Fruit fly (Drosophila melanogaster): ENCODE data around the gene Dyrk2.
A peak's percentile ranks its signal among the peaks of the same experiment; 100 is the strongest.

The Dyrk2 gene

dm6 chr2L:14252271-14252870 lies 18.4 kb upstream of the Dyrk2 start:
- TF ChIP-seq CG11617 (GFP tag; optimal IDR thresholded peaks at IDR 0.05) (no peak), Crg-1 (GFP tag; optimal IDR thresholded peaks at IDR 0.05) (no peak), Clk (GFP tag; optimal IDR thresholded peaks at IDR 0.05) (no peak), toe (GFP tag; optimal IDR thresholded peaks at IDR 0.05) (no peak), tj (GFP tag; optimal IDR thresholded peaks at IDR 0.05) (no peak), CG33017 (tag; optimal IDR thresholded peaks at IDR 0.05) (no peak), pad (GFP tag; optimal IDR thresholded peaks at IDR 0.05) (no peak), CG5204 (GFP tag; optimal IDR thresholded peaks at IDR 0.05) (no peak), Mnt (GFP tag; optimal IDR thresholded peaks at IDR 0.05) (no peak), CG7101 (tag; optimal IDR thresholded peaks at IDR 0.05) (no peak), cic (GFP tag; optimal IDR thresholded peaks at IDR 0.05) (no peak), ovo (GFP tag; optimal IDR thresholded peaks at IDR 0.05) (no peak), CG12768 (GFP tag; optimal IDR thresholded peaks at IDR 0.05) (no peak), CG14711 (tag; optimal IDR thresholded peaks at IDR 0.05) (peak; percentile 1), Hr96 (GFP tag; optimal IDR thresholded peaks at IDR 0.05) (no peak), kay (GFP tag; ENCODE audit: borderline replicate concordance) (peak; percentile 53), CG7045 (GFP tag; optimal IDR thresholded peaks at IDR 0.05) (no peak), cnc (optimal IDR thresholded peaks at IDR 0.05) (no peak), bab1 (GFP tag; optimal IDR thresholded peaks at IDR 0.05) (peak; percentile 11)

- no peak for TF ChIP-seq ovo (GFP tag; optimal IDR thresholded peaks at IDR 0.05)
- no peak for TF ChIP-seq CG1620 (GFP tag; optimal IDR thresholded peaks at IDR 0.05)
- TF ChIP-seq tj (GFP tag; optimal IDR thresholded peaks at IDR 0.05) = peak; percentile 73
- no peak for TF ChIP-seq CG7045 (GFP tag; optimal IDR thresholded peaks at IDR 0.05)
- TF ChIP-seq CG11617 (GFP tag; optimal IDR thresholded peaks at IDR 0.05) = no peak
- TF ChIP-seq Clk (GFP tag; optimal IDR thresholded peaks at IDR 0.05) = no peak
- no peak for TF ChIP-seq kay (GFP tag; ENCODE audit: borderline replicate concordance)
Measured at dm6 chr2L:14251806-14252205, 17.9 kb upstream of the Dyrk2 start.

- TF ChIP-seq CG7045 (GFP tag; optimal IDR thresholded peaks at IDR 0.05) (no peak), CG14711 (tag; optimal IDR thresholded peaks at IDR 0.05) (no peak), CG7101 (tag; optimal IDR thresholded peaks at IDR 0.05) (no peak), tj (GFP tag; optimal IDR thresholded peaks at IDR 0.05) (no peak), CG12768 (GFP tag; optimal IDR thresholded peaks at IDR 0.05) (no peak), toe (GFP tag; optimal IDR thresholded peaks at IDR 0.05) (no peak), Clk (GFP tag; optimal IDR thresholded peaks at IDR 0.05) (no peak), Hr96 (GFP tag; optimal IDR thresholded peaks at IDR 0.05) (no peak), cic (GFP tag; optimal IDR thresholded peaks at IDR 0.05) (no peak)
Measured at dm6 chr2L:14247853-14248252, 13.9 kb upstream of the Dyrk2 start.

- no peak for TF ChIP-seq CG33017 (tag; optimal IDR thresholded peaks at IDR 0.05)
- no peak for TF ChIP-seq CG7101 (tag; optimal IDR thresholded peaks at IDR 0.05)
- no peak for TF ChIP-seq kay (GFP tag; ENCODE audit: borderline replicate concordance)
- no peak for TF ChIP-seq CG14711 (tag; optimal IDR thresholded peaks at IDR 0.05)
- no peak for TF ChIP-seq pad (GFP tag; optimal IDR thresholded peaks at IDR 0.05)
- no peak for TF ChIP-seq ovo (GFP tag; optimal IDR thresholded peaks at IDR 0.05)
- TF ChIP-seq bab1 (GFP tag; optimal IDR thresholded peaks at IDR 0.05) = no peak
- TF ChIP-seq CG7045 (GFP tag; optimal IDR thresholded peaks at IDR 0.05) = no peak
- TF ChIP-seq CG5204 (GFP tag; optimal IDR thresholded peaks at IDR 0.05) = no peak
- no peak for TF ChIP-seq Mnt (GFP tag; optimal IDR thresholded peaks at IDR 0.05)
- no peak for TF ChIP-seq Crg-1 (GFP tag; optimal IDR thresholded peaks at IDR 0.05)
- no peak for TF ChIP-seq CG11617 (GFP tag; optimal IDR thresholded peaks at IDR 0.05)
- TF ChIP-seq toe (GFP tag; optimal IDR thresholded peaks at IDR 0.05) = no peak
- TF ChIP-seq cnc (optimal IDR thresholded peaks at IDR 0.05) = no peak
- no peak for TF ChIP-seq Clk (GFP tag; optimal IDR thresholded peaks at IDR 0.05)
- no peak for TF ChIP-seq cic (GFP tag; optimal IDR thresholded peaks at IDR 0.05)
- no peak for TF ChIP-seq CG12768 (GFP tag; optimal IDR thresholded peaks at IDR 0.05)
- TF ChIP-seq tj (GFP tag; optimal IDR thresholded peaks at IDR 0.05) = no peak
- no peak for TF ChIP-seq CG1620 (GFP tag; optimal IDR thresholded peaks at IDR 0.05)
Measured at dm6 chr2L:14245981-14246380, 12.1 kb upstream of the Dyrk2 start.

dm6 chr2L:14245517-14245916 lies 11.6 kb upstream of the Dyrk2 start:
- TF ChIP-seq cic (GFP tag; optimal IDR thresholded peaks at IDR 0.05) = no peak
- TF ChIP-seq bab1 (GFP tag; optimal IDR thresholded peaks at IDR 0.05) = no peak
- no peak for TF ChIP-seq CG14711 (tag; optimal IDR thresholded peaks at IDR 0.05)
- no peak for TF ChIP-seq kay (GFP tag; ENCODE audit: borderline replicate concordance)

dm6 chr2L:14245003-14245402 lies 11.1 kb upstream of the Dyrk2 start:
- TF ChIP-seq CG33017 (tag; optimal IDR thresholded peaks at IDR 0.05) = no peak
- no peak for TF ChIP-seq toe (GFP tag; optimal IDR thresholded peaks at IDR 0.05)
- no peak for TF ChIP-seq tj (GFP tag; optimal IDR thresholded peaks at IDR 0.05)
- no peak for TF ChIP-seq bab1 (GFP tag; optimal IDR thresholded peaks at IDR 0.05)
- TF ChIP-seq CG14711 (tag; optimal IDR thresholded peaks at IDR 0.05) = no peak
- no peak for TF ChIP-seq ovo (GFP tag; optimal IDR thresholded peaks at IDR 0.05)
- no peak for TF ChIP-seq CG7101 (tag; optimal IDR thresholded peaks at IDR 0.05)
- TF ChIP-seq Mnt (GFP tag; optimal IDR thresholded peaks at IDR 0.05) = no peak
- TF ChIP-seq Crg-1 (GFP tag; optimal IDR thresholded peaks at IDR 0.05) = no peak
- no peak for TF ChIP-seq CG12768 (GFP tag; optimal IDR thresholded peaks at IDR 0.05)
- no peak for TF ChIP-seq Hr96 (GFP tag; optimal IDR thresholded peaks at IDR 0.05)
- TF ChIP-seq cnc (optimal IDR thresholded peaks at IDR 0.05) = no peak
- TF ChIP-seq cic (GFP tag; optimal IDR thresholded peaks at IDR 0.05) = no peak
- no peak for TF ChIP-seq CG11617 (GFP tag; optimal IDR thresholded peaks at IDR 0.05)
